Fruit fly (Drosophila melanogaster): ENCODE results near the gene swa.

Gene swa

dm6 chrX:6346153-6346552 is 19.4 kb downstream of the swa start:
- TF ChIP-seq kay (GFP tag; ENCODE audit: borderline replicate concordance) (no peak), cic (GFP tag; optimal IDR thresholded peaks at IDR 0.05) (peak; percentile 67), CG14711 (tag; optimal IDR thresholded peaks at IDR 0.05) (peak; percentile 36), bab1 (GFP tag; optimal IDR thresholded peaks at IDR 0.05) (peak; percentile 12)

dm6 chrX:6344538-6345074 is 20.9 kb downstream of the swa start:
- TF ChIP-seq tj (GFP tag; optimal IDR thresholded peaks at IDR 0.05) (peak; percentile 16), CG14711 (tag; optimal IDR thresholded peaks at IDR 0.05) (peak; percentile 10), Mnt (GFP tag; optimal IDR thresholded peaks at IDR 0.05) (no peak), kay (GFP tag; ENCODE audit: borderline replicate concordance) (no peak), pad (GFP tag; optimal IDR thresholded peaks at IDR 0.05) (peak; percentile 42), CG7101 (tag; optimal IDR thresholded peaks at IDR 0.05) (peak; percentile 68), CG7045 (GFP tag; optimal IDR thresholded peaks at IDR 0.05) (peak; percentile 17), cic (GFP tag; optimal IDR thresholded peaks at IDR 0.05) (no peak), Crg-1 (GFP tag; optimal IDR thresholded peaks at IDR 0.05) (no peak), cnc (optimal IDR thresholded peaks at IDR 0.05) (no peak), ovo (GFP tag; optimal IDR thresholded peaks at IDR 0.05) (peak; percentile 20), Hr96 (GFP tag; optimal IDR thresholded peaks at IDR 0.05) (no peak), CG11617 (GFP tag; optimal IDR thresholded peaks at IDR 0.05) (peak; percentile 89)

dm6 chrX:6343786-6344537 is 21.5 kb downstream of the swa start:
- TF ChIP-seq CG33017 (tag; optimal IDR thresholded peaks at IDR 0.05), result peak; percentile 36
- peak; percentile 61 for TF ChIP-seq CG12768 (GFP tag; optimal IDR thresholded peaks at IDR 0.05)
- peak; percentile 69 for TF ChIP-seq CG14711 (tag; optimal IDR thresholded peaks at IDR 0.05)
- peak; percentile 51 for TF ChIP-seq CG5204 (GFP tag; optimal IDR thresholded peaks at IDR 0.05)
- TF ChIP-seq cnc (optimal IDR thresholded peaks at IDR 0.05), result no peak
- peak; percentile 86 for TF ChIP-seq Crg-1 (GFP tag; optimal IDR thresholded peaks at IDR 0.05)
- peak; percentile 71 for TF ChIP-seq pad (GFP tag; optimal IDR thresholded peaks at IDR 0.05)
- TF ChIP-seq Hr96 (GFP tag; optimal IDR thresholded peaks at IDR 0.05), result peak; percentile 71
- peak; percentile 66 for TF ChIP-seq kay (GFP tag; ENCODE audit: borderline replicate concordance)
- peak; percentile 4 for TF ChIP-seq toe (GFP tag; optimal IDR thresholded peaks at IDR 0.05)
- no peak for TF ChIP-seq Clk (GFP tag; optimal IDR thresholded peaks at IDR 0.05)
- TF ChIP-seq CG7101 (tag; optimal IDR thresholded peaks at IDR 0.05), result peak; percentile 86
- TF ChIP-seq Mnt (GFP tag; optimal IDR thresholded peaks at IDR 0.05), result peak; percentile 69
- peak; percentile 35 for TF ChIP-seq cic (GFP tag; optimal IDR thresholded peaks at IDR 0.05)
- peak; percentile 94 for TF ChIP-seq CG11617 (GFP tag; optimal IDR thresholded peaks at IDR 0.05)
- TF ChIP-seq CG7045 (GFP tag; optimal IDR thresholded peaks at IDR 0.05), result peak; percentile 67
- TF ChIP-seq ovo (GFP tag; optimal IDR thresholded peaks at IDR 0.05), result peak; percentile 82
- TF ChIP-seq tj (GFP tag; optimal IDR thresholded peaks at IDR 0.05), result peak; percentile 98
- peak; percentile 89 for TF ChIP-seq bab1 (GFP tag; optimal IDR thresholded peaks at IDR 0.05)
- peak; percentile 71 for TF ChIP-seq CG1620 (GFP tag; optimal IDR thresholded peaks at IDR 0.05)

- TF ChIP-seq CG5204 (GFP tag; optimal IDR thresholded peaks at IDR 0.05), result no peak
- TF ChIP-seq CG7101 (tag; optimal IDR thresholded peaks at IDR 0.05), result no peak
- TF ChIP-seq CG11617 (GFP tag; optimal IDR thresholded peaks at IDR 0.05), result no peak
- no peak for TF ChIP-seq CG14711 (tag; optimal IDR thresholded peaks at IDR 0.05)
- TF ChIP-seq tj (GFP tag; optimal IDR thresholded peaks at IDR 0.05), result no peak
- no peak for TF ChIP-seq Crg-1 (GFP tag; optimal IDR thresholded peaks at IDR 0.05)
- TF ChIP-seq ovo (GFP tag; optimal IDR thresholded peaks at IDR 0.05), result no peak
Measured at dm6 chrX:6343323-6343722, 22.2 kb downstream of the swa start.

dm6 chrX:6341678-6342077 is 23.8 kb downstream of the swa start:
- TF ChIP-seq cnc (optimal IDR thresholded peaks at IDR 0.05), result peak; percentile 82 to 83
- TF ChIP-seq tj (GFP tag; optimal IDR thresholded peaks at IDR 0.05), result peak; percentile 68
- TF ChIP-seq Clk (GFP tag; optimal IDR thresholded peaks at IDR 0.05), result no peak
- peak; percentile 35 for TF ChIP-seq cic (GFP tag; optimal IDR thresholded peaks at IDR 0.05)

- TF ChIP-seq CG33017 (tag; optimal IDR thresholded peaks at IDR 0.05), result peak; percentile 17
- TF ChIP-seq Hr96 (GFP tag; optimal IDR thresholded peaks at IDR 0.05), result peak; percentile 52
- TF ChIP-seq Crg-1 (GFP tag; optimal IDR thresholded peaks at IDR 0.05), result peak; percentile 60
- TF ChIP-seq toe (GFP tag; optimal IDR thresholded peaks at IDR 0.05), result no peak
- peak; percentile 46 for TF ChIP-seq CG1620 (GFP tag; optimal IDR thresholded peaks at IDR 0.05)
- peak; percentile 49 for TF ChIP-seq CG7045 (GFP tag; optimal IDR thresholded peaks at IDR 0.05)
- TF ChIP-seq CG7101 (tag; optimal IDR thresholded peaks at IDR 0.05), result peak; percentile 80
- no peak for TF ChIP-seq CG12768 (GFP tag; optimal IDR thresholded peaks at IDR 0.05)
- peak; percentile 60 for TF ChIP-seq CG14711 (tag; optimal IDR thresholded peaks at IDR 0.05)
- TF ChIP-seq tj (GFP tag; optimal IDR thresholded peaks at IDR 0.05), result peak; percentile 64
- TF ChIP-seq pad (GFP tag; optimal IDR thresholded peaks at IDR 0.05), result peak; percentile 77
- peak; percentile 94 for TF ChIP-seq bab1 (GFP tag; optimal IDR thresholded peaks at IDR 0.05)
- TF ChIP-seq CG11617 (GFP tag; optimal IDR thresholded peaks at IDR 0.05), result peak; percentile 88
- TF ChIP-seq ovo (GFP tag; optimal IDR thresholded peaks at IDR 0.05), result no peak
- TF ChIP-seq CG5204 (GFP tag; optimal IDR thresholded peaks at IDR 0.05), result peak; percentile 51
Measured at dm6 chrX:6340593-6341068, 24.9 kb downstream of the swa start.
